Fruit fly (Drosophila melanogaster) whole organism, embryonic: ENCODE measurements around the gene Strip.
A peak's percentile ranks its signal among the peaks of the same experiment; 100 is the strongest.

Experiments
- Aef1 ChIP-seq: fragments of 200-800 bp; sonication (Bioruptor generic); IDR thresholded peaks from 3 replicates; pipeline ENCODE4 v1.3.6; 2022; ENCODE audit warnings: missing biosample characterization, missing genetic modification characterization
- CG10321 ChIP-seq: fragments of 200-800 bp; sonication (Bioruptor generic); IDR thresholded peaks from 2 replicates; pipeline ENCODE4 v1.3.6; 2022; ENCODE audit warnings: missing biosample characterization, missing genetic modification characterization
- CG11560 ChIP-seq: fragments of 200-800 bp; sonication (Bioruptor generic); IDR thresholded peaks from 3 replicates; pipeline ENCODE4 v1.3.6; 2022; ENCODE audit warnings: missing biosample characterization, missing genetic modification characterization
- CG13424 ChIP-seq: fragments of 200-800 bp; sonication (Bioruptor generic); optimal IDR thresholded peaks from 2 replicates; lab custom pipeline; 2019; ENCODE audit warnings: missing biosample characterization, mild to moderate bottlenecking, missing genetic modification characterization, moderate library complexity
- CG14860 ChIP-seq: fragments of 200-800 bp; sonication (Bioruptor generic); IDR thresholded peaks from 3 replicates; pipeline ENCODE4 v1.3.6; 2022; ENCODE audit warnings: missing biosample characterization, missing genetic modification characterization; ENCODE audit not compliant: partially characterized antibody
- CG1529 ChIP-seq: fragments of 200-800 bp; sonication (Bioruptor generic); optimal IDR thresholded peaks from 3 replicates; lab custom pipeline; 2018; ENCODE audit warnings: missing biosample characterization, missing genetic modification characterization
- CG15479 ChIP-seq: fragments of 200-800 bp; sonication (Bioruptor generic); optimal IDR thresholded peaks from 3 replicates; lab custom pipeline; 2019; ENCODE audit warnings: missing biosample characterization, mild to moderate bottlenecking, missing genetic modification characterization, moderate library complexity
- CG17829 ChIP-seq: fragments of 200-800 bp; optimal IDR thresholded peaks from 2 replicates; lab custom pipeline; 2019; ENCODE audit warnings: missing biosample characterization, mild to moderate bottlenecking, missing genetic modification characterization, moderate library complexity
- CG32767 ChIP-seq: fragments of 200-800 bp; sonication (Bioruptor generic); IDR thresholded peaks from 2 replicates; pipeline ENCODE4 v1.3.6; 2022; ENCODE audit warnings: missing biosample characterization, missing genetic modification characterization
- CG42726 ChIP-seq: fragments of 200-800 bp; sonication (Bioruptor generic); IDR thresholded peaks from 2 replicates; pipeline ENCODE4 v1.3.6; 2022; ENCODE audit warnings: missing biosample characterization, missing genetic modification characterization; ENCODE audit not compliant: partially characterized antibody
- CG4360 ChIP-seq: fragments of 200-800 bp; sonication (Bioruptor generic); IDR thresholded peaks from 2 replicates; pipeline ENCODE4 v1.3.6; 2022; ENCODE audit warnings: missing biosample characterization, missing genetic modification characterization
- CG4617 ChIP-seq: fragments of 200-800 bp; sonication (Bioruptor generic); optimal IDR thresholded peaks from 3 replicates; lab custom pipeline; 2016; ENCODE audit warnings: missing biosample characterization, missing genetic modification characterization, borderline replicate concordance
- CG7987 ChIP-seq: fragments of 200-800 bp; sonication (Bioruptor generic); optimal IDR thresholded peaks from 2 replicates; lab custom pipeline; 2018; ENCODE audit warnings: missing biosample characterization, mild to moderate bottlenecking, missing genetic modification characterization, moderate library complexity
- CG8478 ChIP-seq: fragments of >200 bp; optimal IDR thresholded peaks from 2 replicates; lab custom pipeline; 2018
- CTCF ChIP-seq: fragments of 200-800 bp; sonication (Bioruptor generic); optimal IDR thresholded peaks from 2 replicates; lab custom pipeline; 2017; ENCODE audit warnings: missing biosample characterization, mild to moderate bottlenecking, missing genetic modification characterization, moderate library complexity
- Dbx ChIP-seq: fragments of 200-800 bp; sonication (Bioruptor generic); IDR thresholded peaks from 3 replicates; pipeline ENCODE4 v1.3.6; 2022; ENCODE audit warnings: missing biosample characterization, missing genetic modification characterization
- Dll ChIP-seq: fragments of 200-800 bp; sonication (Bioruptor generic); IDR thresholded peaks from 4 replicates; pipeline ENCODE4 v1.3.6; 2022; ENCODE audit warnings: missing biosample characterization, missing genetic modification characterization; ENCODE audit not compliant: partially characterized antibody
- Dref ChIP-seq: fragments of 200-800 bp; sonication (Bioruptor generic); IDR thresholded peaks from 2 replicates; pipeline ENCODE4 v1.3.6; 2022; ENCODE audit warnings: missing biosample characterization, missing genetic modification characterization
- E2f2 ChIP-seq: fragments of 200-800 bp; sonication (Bioruptor generic); IDR thresholded peaks from 2 replicates; pipeline ENCODE4 v1.3.6; 2022; ENCODE audit warnings: missing biosample characterization, missing genetic modification characterization
- Ets97D ChIP-seq: fragments of 200-800 bp; sonication (Bioruptor generic); optimal IDR thresholded peaks from 3 replicates; lab custom pipeline; 2016; ENCODE audit warnings: missing biosample characterization, missing genetic modification characterization
- Fer1 ChIP-seq: fragments of 200-800 bp; sonication (Bioruptor generic); optimal IDR thresholded peaks from 2 replicates; lab custom pipeline; 2017; ENCODE audit warnings: missing biosample characterization, mild to moderate bottlenecking, missing genetic modification characterization
- HmgD ChIP-seq: fragments of 200-800 bp; sonication (Bioruptor generic); optimal IDR thresholded peaks from 3 replicates; lab custom pipeline; 2016; ENCODE audit warnings: missing biosample characterization, missing genetic modification characterization
- Hr39 ChIP-seq: fragments of >200 bp; optimal IDR thresholded peaks from 2 replicates; lab custom pipeline; 2017
- Hsf ChIP-seq: fragments of 200-800 bp; sonication (Bioruptor generic); optimal IDR thresholded peaks from 3 replicates; lab custom pipeline; 2016; ENCODE audit warnings: missing biosample characterization, missing genetic modification characterization
- Med ChIP-seq: fragments of 200-800 bp; sonication (Bioruptor generic); peaks from one replicate; lab custom pipeline; 2016; ENCODE audit warnings: missing biosample characterization, missing genetic modification characterization, mild to moderate bottlenecking, inconsistent platforms, moderate library complexity
- Pdp1 ChIP-seq, 2 experiments: fragments of 200-800 bp; sonication (Bioruptor generic); optimal IDR thresholded peaks; 3 replicates each; lab custom pipeline; 2016; ENCODE audit warnings: missing biosample characterization in 2 of 2, missing genetic modification characterization in 2 of 2, mild to moderate bottlenecking in 1 of 2, moderate library complexity in 1 of 2
- YL-1 ChIP-seq: fragments of 200-800 bp; sonication (Bioruptor generic); optimal IDR thresholded peaks from 3 replicates; lab custom pipeline; 2017; ENCODE audit warnings: missing biosample characterization, mild to moderate bottlenecking, missing genetic modification characterization
- ato ChIP-seq: fragments of 200-800 bp; sonication (Bioruptor generic); IDR thresholded peaks from 2 replicates; pipeline ENCODE4 v1.3.6; 2022; ENCODE audit warnings: missing biosample characterization, missing genetic modification characterization; ENCODE audit not compliant: partially characterized antibody
- cg ChIP-seq: fragments of 200-800 bp; sonication (Bioruptor generic); optimal IDR thresholded peaks from 3 replicates; lab custom pipeline; 2019; ENCODE audit warnings: missing biosample characterization, mild to moderate bottlenecking, missing genetic modification characterization, moderate library complexity
- crp ChIP-seq, 2 experiments: fragments of 200-800 bp; sonication (Bioruptor generic); optimal IDR thresholded peaks; 2 replicates in 1 of 2; 3 replicates in 1 of 2; lab custom pipeline; 2017; ENCODE audit warnings: missing biosample characterization in 2 of 2, missing genetic modification characterization in 2 of 2, mild to moderate bottlenecking in 1 of 2, moderate library complexity in 1 of 2
- dysf ChIP-seq: fragments of 200-800 bp; sonication (Bioruptor generic); IDR thresholded peaks from 3 replicates; pipeline ENCODE4 v1.3.6; 2022; ENCODE audit warnings: missing biosample characterization, missing genetic modification characterization
- en ChIP-seq: fragments of 200-800 bp; sonication (Bioruptor generic); optimal IDR thresholded peaks from 2 replicates; lab custom pipeline; 2016; ENCODE audit warnings: missing biosample characterization, missing genetic modification characterization
- exex ChIP-seq: fragments of 200-800 bp; sonication (Bioruptor generic); optimal IDR thresholded peaks from 4 replicates; lab custom pipeline; 2018; ENCODE audit warnings: missing biosample characterization, mild to moderate bottlenecking, missing genetic modification characterization, moderate library complexity
- ftz-f1 ChIP-seq: fragments of 200-800 bp; sonication (Bioruptor generic); optimal IDR thresholded peaks from 2 replicates; lab custom pipeline; 2016; ENCODE audit warnings: missing biosample characterization, missing genetic modification characterization
- hbn ChIP-seq: fragments of 200-800 bp; sonication (Bioruptor generic); IDR thresholded peaks from 2 replicates; pipeline ENCODE4 v1.3.6; 2022; ENCODE audit warnings: missing biosample characterization, missing genetic modification characterization; ENCODE audit not compliant: partially characterized antibody
- insv ChIP-seq, 2 experiments: fragments of 200-800 bp; sonication (Bioruptor generic); optimal IDR thresholded peaks; 3 replicates each; lab custom pipeline; 2016 to 2018; ENCODE audit warnings: missing biosample characterization in 2 of 2, missing genetic modification characterization in 2 of 2
- klu ChIP-seq: fragments of 200-800 bp; sonication (Bioruptor generic); IDR thresholded peaks from 2 replicates; pipeline ENCODE4 v1.3.6; 2022; ENCODE audit warnings: missing biosample characterization, missing genetic modification characterization
- maf-S ChIP-seq: fragments of 200-800 bp; sonication (Bioruptor generic); optimal IDR thresholded peaks from 2 replicates; lab custom pipeline; 2016; ENCODE audit warnings: missing biosample characterization, missing genetic modification characterization
- nerfin-1 ChIP-seq: fragments of 200-800 bp; sonication (Bioruptor generic); optimal IDR thresholded peaks from 3 replicates; lab custom pipeline; 2019; ENCODE audit warnings: missing biosample characterization, mild to moderate bottlenecking, missing genetic modification characterization, moderate library complexity
- nmo ChIP-seq: fragments of 200-800 bp; sonication (Bioruptor generic); optimal IDR thresholded peaks from 2 replicates; lab custom pipeline; 2018; ENCODE audit warnings: missing biosample characterization, mild to moderate bottlenecking, missing genetic modification characterization, moderate library complexity
- pzg ChIP-seq: fragments of 200-800 bp; sonication (Bioruptor generic); optimal IDR thresholded peaks from 3 replicates; lab custom pipeline; 2018; ENCODE audit warnings: missing biosample characterization, mild to moderate bottlenecking, missing genetic modification characterization, moderate library complexity
- salm ChIP-seq: fragments of 200-800 bp; sonication (Bioruptor generic); optimal IDR thresholded peaks from 2 replicates; lab custom pipeline; 2018; ENCODE audit warnings: missing biosample characterization, mild to moderate bottlenecking, missing genetic modification characterization
- scrt ChIP-seq: fragments of 200-800 bp; sonication (Bioruptor generic); optimal IDR thresholded peaks from 2 replicates; lab custom pipeline; 2018; ENCODE audit warnings: missing biosample characterization, mild to moderate bottlenecking, missing genetic modification characterization, moderate library complexity
- tna ChIP-seq: fragments of 200-800 bp; sonication (Bioruptor generic); IDR thresholded peaks from 2 replicates; pipeline ENCODE4 v1.3.6; 2022; ENCODE audit warnings: missing biosample characterization, missing genetic modification characterization; ENCODE audit not compliant: partially characterized antibody
- trem ChIP-seq: fragments of 200-800 bp; optimal IDR thresholded peaks from 3 replicates; lab custom pipeline; 2019; ENCODE audit warnings: missing biosample characterization, mild to moderate bottlenecking, missing genetic modification characterization, moderate library complexity
- unc-4 ChIP-seq: fragments of 200-800 bp; sonication (Bioruptor generic); IDR thresholded peaks from 2 replicates; pipeline ENCODE4 v1.3.6; 2022; ENCODE audit warnings: missing biosample characterization, missing genetic modification characterization; ENCODE audit not compliant: partially characterized antibody
- vnd ChIP-seq: fragments of 200-800 bp; sonication (Bioruptor generic); IDR thresholded peaks from 3 replicates; pipeline ENCODE4 v1.3.6; 2022; ENCODE audit warnings: missing biosample characterization, missing genetic modification characterization; ENCODE audit not compliant: partially characterized antibody
- wek ChIP-seq: fragments of 200-800 bp; sonication (Bioruptor generic); optimal IDR thresholded peaks from 3 replicates; lab custom pipeline; 2018; ENCODE audit warnings: missing biosample characterization, mild to moderate bottlenecking, missing genetic modification characterization, moderate library complexity
- zen2 ChIP-seq: fragments of 200-800 bp; sonication (Bioruptor generic); IDR thresholded peaks from 3 replicates; pipeline ENCODE4 v1.3.6; 2022; ENCODE audit warnings: missing biosample characterization, missing genetic modification characterization; ENCODE audit not compliant: partially characterized antibody

Strip gene

dm6 chr3L:3373994-3374623, 45.4 kb upstream of the Strip start, which contains the start of the genes Ythdc1 and CG12010 (continued):
- peak in 1 of 2 experiments; percentile 75 for TF ChIP-seq crp (GFP tag; optimal IDR thresholded peaks at IDR 0.05; lab: Kevin White, UChicago)
- TF ChIP-seq Aef1 (GFP tag; lab: Robert Waterston, UW) = no peak
- TF ChIP-seq maf-S (GFP tag; lab: Kevin White, UChicago) = no peak
- peak; percentile 72; the same call in 1 of the 3 replicates for TF ChIP-seq CG11560 (tag; lab: Robert Waterston, UW)
- TF ChIP-seq CG42726 (GFP tag; lab: Robert Waterston, UW) = peak; percentile 85
- peak; percentile 68 for TF ChIP-seq trem (tag; lab: Kevin White, UChicago)
- TF ChIP-seq CG15479 = peak; percentile 78
- TF ChIP-seq exex (tag; lab: Kevin White, UChicago) = no peak
- peak; percentile 84 for TF ChIP-seq scrt (GFP tag; lab: Kevin White, UChicago)
- peak; percentile 94 for TF ChIP-seq ato
- TF ChIP-seq Hsf = no peak
- no peak for TF ChIP-seq CG1529 (GFP tag; lab: Kevin White, UChicago)
- TF ChIP-seq CG14860 (GFP tag; lab: Robert Waterston, UW) = peak; percentile 92
- peak; percentile 4 for TF ChIP-seq wek (GFP tag; lab: Kevin White, UChicago)
- TF ChIP-seq HmgD (GFP tag; lab: Kevin White, UChicago) = peak; percentile 3
- peak; percentile 38 for TF ChIP-seq Fer1
- TF ChIP-seq Med (GFP tag; lab: Kevin White, UChicago) = peak; percentile 80
- peak; percentile 91 for TF ChIP-seq CG32767
- TF ChIP-seq ftz-f1 (GFP tag; lab: Kevin White, UChicago) = peak; percentile 23
- TF ChIP-seq E2f2 = peak; percentile 65
- peak; percentile 96 for TF ChIP-seq Dref
- peak; percentile 90 for TF ChIP-seq vnd (GFP tag; lab: Robert Waterston, UW)
- peak; percentile 90 for TF ChIP-seq tna (GFP tag; lab: Robert Waterston, UW)
- peak; percentile 6; the same call in 1 of the 2 replicates for TF ChIP-seq klu (GFP tag; lab: Robert Waterston, UW)
- TF ChIP-seq hbn = peak; percentile 75
- TF ChIP-seq pzg (GFP tag; lab: Kevin White, UChicago) = peak; percentile 92
- 0 out of 2 replicates have a peak, but pooled peaks have one; percentile 6 for TF ChIP-seq CG4360 (GFP tag; lab: Robert Waterston, UW)
- no peak for TF ChIP-seq CTCF (GFP tag; lab: Kevin White, UChicago)
- peak; percentile 60 for TF ChIP-seq nmo (GFP tag; lab: Kevin White, UChicago)
- TF ChIP-seq Hr39 (lab: Kevin White, UChicago) = no peak
- peak; percentile 95 for TF ChIP-seq CG10321
- TF ChIP-seq cg (GFP tag; lab: Kevin White, UChicago) = peak; percentile 86
- no peak for TF ChIP-seq en (GFP tag; lab: Kevin White, UChicago)
- peak in 1 of 2 experiments; percentile 51 for TF ChIP-seq Pdp1 (GFP tag; optimal IDR thresholded peaks at IDR 0.05; lab: Kevin White, UChicago)
- peak; percentile 41 for TF ChIP-seq CG17829
- peak; percentile 30 for TF ChIP-seq Ets97D (GFP tag; lab: Kevin White, UChicago)
- TF ChIP-seq YL-1 (GFP tag; lab: Kevin White, UChicago) = peak; percentile 99
- peak; percentile 85 for TF ChIP-seq unc-4 (GFP tag; lab: Robert Waterston, UW)
- peak; percentile 5 for TF ChIP-seq nerfin-1 (tag; lab: Kevin White, UChicago)
- peak; percentile 47 for TF ChIP-seq CG7987
- peak; percentile 8; the same call in 1 of the 3 replicates for TF ChIP-seq dysf (GFP tag; lab: Robert Waterston, UW)
- peak in 1 of 2 experiments; percentile 30 for TF ChIP-seq insv (GFP tag; optimal IDR thresholded peaks at IDR 0.05; lab: Kevin White, UChicago)
- TF ChIP-seq CG13424 (tag; lab: Kevin White, UChicago) = no peak
- TF ChIP-seq salm (tag; lab: Kevin White, UChicago) = no peak
- peak; percentile 86 for TF ChIP-seq zen2 (GFP tag; lab: Robert Waterston, UW)
- peak; percentile 87 for TF ChIP-seq CG4617 (GFP tag; lab: Kevin White, UChicago)
- TF ChIP-seq Dll (GFP tag; lab: Robert Waterston, UW) = peak; percentile 89
- TF ChIP-seq CG8478 (lab: Kevin White, UChicago) = peak; percentile 79
- TF ChIP-seq Dbx = peak; percentile 53; the same call in 2 of the 3 replicates
